Worm (Caenorhabditis elegans) whole organism, L4/young adult: ENCODE data around the gene Y73C8B.2.

Source experiments
- W03F9.2 ChIP-seq: fragments of 150-350 bp; optimal IDR thresholded peaks from 2 replicates; lab custom pipeline; 2014; ENCODE audit warnings: missing biosample characterization, missing genetic modification characterization
- dao-5 ChIP-seq: sonication (generic microtip); optimal IDR thresholded peaks from 2 replicates; lab custom pipeline; 2016; ENCODE audit warnings: missing genotype, missing genetic modification characterization, moderate library complexity, missing compliant biosample characterization

DNA sequence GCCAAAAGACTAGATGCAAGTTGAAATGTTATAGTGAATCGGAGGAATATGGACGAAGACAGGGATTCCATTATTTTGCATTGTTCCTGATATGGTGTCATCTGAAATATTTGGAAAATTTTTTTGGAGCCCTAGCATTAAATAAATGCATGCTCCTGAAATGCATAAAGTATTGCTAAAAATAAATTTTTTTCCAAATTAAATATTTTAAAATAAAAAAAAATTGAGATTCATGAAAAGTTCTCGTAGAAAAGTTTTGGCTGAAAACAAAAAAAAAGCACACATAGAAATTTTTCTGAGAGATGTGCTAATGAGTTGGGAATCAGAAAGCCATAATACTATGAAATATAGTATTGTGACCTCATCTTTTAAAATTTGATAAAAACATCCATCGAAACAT is 39.7 kb downstream of the Y73C8B.2 start, which contains the start of gene srab-7:
- TF ChIP-seq dao-5 (no peak), W03F9.2 (tag; lab: Kevin White, UChicago) (no peak)
